Fruit fly (Drosophila melanogaster): ENCODE data around the gene CG31937.

The CG31937 gene

DNA sequence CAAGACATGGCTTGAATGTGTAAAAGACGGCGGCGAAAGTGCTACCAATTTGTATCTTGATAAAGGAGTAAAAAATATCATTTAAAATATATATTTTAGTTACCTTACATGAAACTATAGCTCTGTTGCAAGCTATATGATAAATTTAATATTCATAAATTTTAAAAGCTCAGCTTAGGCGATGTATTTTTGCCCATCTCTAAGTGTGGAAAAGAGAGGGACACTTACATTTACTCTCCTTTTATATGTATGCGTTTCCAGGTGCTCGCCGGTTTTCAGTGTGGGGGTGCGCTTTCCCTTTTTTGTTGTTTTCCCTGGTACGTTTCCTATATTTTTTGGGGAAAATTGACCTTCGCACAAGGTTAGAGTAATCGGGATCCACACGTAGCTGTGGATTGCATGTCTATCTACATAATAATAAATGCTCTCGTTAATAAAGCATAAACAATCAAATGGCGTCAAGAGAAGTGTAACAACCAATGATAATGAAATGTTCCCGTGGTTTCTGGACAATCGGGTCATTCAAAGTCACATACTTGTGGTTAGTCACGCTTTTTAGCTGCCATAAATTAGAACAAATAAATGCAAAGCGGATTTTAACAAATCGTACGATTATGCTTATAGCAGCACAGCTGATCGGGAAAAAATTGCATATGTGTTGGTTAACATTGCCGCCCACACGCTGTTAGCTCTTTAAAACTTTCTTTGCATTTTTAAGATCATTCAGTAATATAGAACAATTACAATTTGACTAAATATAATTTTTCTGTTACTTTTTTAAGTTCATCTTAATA is 1.7 kb upstream of the CG31937 start (continued):
- TF ChIP-seq CG10147 (GFP tag; optimal IDR thresholded peaks at IDR 0.05) (peak; percentile 99), Ravus (GFP tag; IDR thresholded peaks at IDR 0.05) (peak; percentile 74), CG11456 (GFP tag; IDR thresholded peaks at IDR 0.05) (peak; percentile 97), br (optimal IDR thresholded peaks at IDR 0.05) (no peak), dpn (GFP tag; optimal IDR thresholded peaks at IDR 0.05) (peak; percentile 79 to 98), CG2875 (GFP tag; optimal IDR thresholded peaks at IDR 0.05) (peak; percentile 96), CG11696 (GFP tag; IDR thresholded peaks at IDR 0.05) (peak; percentile 87), CG7271 (tag; optimal IDR thresholded peaks at IDR 0.05) (peak; percentile 67), CG7556 (GFP tag; optimal IDR thresholded peaks at IDR 0.05) (peak; percentile 99), CG12942 (GFP tag; optimal IDR thresholded peaks at IDR 0.05) (peak; percentile 93), HLH4C (GFP tag; IDR thresholded peaks at IDR 0.05; ENCODE audit: partially characterized antibody) (peak; percentile 89), Taf1 (GFP tag; IDR thresholded peaks at IDR 0.05) (peak; percentile 95), jing (GFP tag; optimal IDR thresholded peaks at IDR 0.05) (peak; percentile 90), E2f2 (GFP tag; IDR thresholded peaks at IDR 0.05) (peak; percentile 83), Hr78 (GFP tag; optimal IDR thresholded peaks at IDR 0.05) (peak in 1 of 2 experiments; percentile 94), Opbp (GFP tag; IDR thresholded peaks at IDR 0.05; ENCODE audit: partially characterized antibody) (peak; percentile 56; the same call in 2 of the 3 replicates), CG4617 (GFP tag; optimal IDR thresholded peaks at IDR 0.05; ENCODE audit: borderline replicate concordance) (peak; percentile 89), usp (GFP tag; optimal IDR thresholded peaks at IDR 0.05) (no peak), grau (tag; optimal IDR thresholded peaks at IDR 0.05) (peak; percentile 98), Myb (GFP tag; optimal IDR thresholded peaks at IDR 0.05) (peak; percentile 54), ash1 (GFP tag; optimal IDR thresholded peaks at IDR 0.05) (peak; percentile 36), Lim3 (GFP tag; IDR thresholded peaks at IDR 0.05) (peak; percentile 75), ken (GFP tag; IDR thresholded peaks at IDR 0.05) (peak; percentile 92; the same call in 2 of the 3 replicates), knrl (GFP tag; IDR thresholded peaks at IDR 0.05; ENCODE audit: partially characterized antibody) (peak; percentile 93), cas (GFP tag; IDR thresholded peaks at IDR 0.05) (peak; percentile 93), tin (GFP tag; optimal IDR thresholded peaks at IDR 0.05) (peak; percentile 97), toy (GFP tag; IDR thresholded peaks at IDR 0.05) (peak; percentile 93), Kr (GFP tag; optimal IDR thresholded peaks at IDR 0.05) (peak; percentile 81), tgo (GFP tag; IDR thresholded peaks at IDR 0.05) (peak; percentile 97), CG4360 (GFP tag; IDR thresholded peaks at IDR 0.05) (peak; percentile 66), cwo (GFP tag; optimal IDR thresholded peaks at IDR 0.05) (peak; percentile 95), Elba2 (GFP tag; optimal IDR thresholded peaks at IDR 0.05) (no peak), Rx (GFP tag; IDR thresholded peaks at IDR 0.05) (peak; percentile 92), NK7.1 (GFP tag; optimal IDR thresholded peaks at IDR 0.05) (peak; percentile 74), ac (GFP tag; optimal IDR thresholded peaks at IDR 0.05) (peak; percentile 83), wdn (GFP tag; IDR thresholded peaks at IDR 0.05) (peak; percentile 94), CG6791 (GFP tag; IDR thresholded peaks at IDR 0.05; ENCODE audit: partially characterized antibody) (peak; percentile 81), gsb-n (tag; optimal IDR thresholded peaks at IDR 0.05) (peak; percentile 97), nom (GFP tag; optimal IDR thresholded peaks at IDR 0.05) (peak; percentile 93), CG6654 (GFP tag; optimal IDR thresholded peaks at IDR 0.05) (peak; percentile 69), CG9817 (tag; optimal IDR thresholded peaks at IDR 0.05) (peak; percentile 99), sr (GFP tag; IDR thresholded peaks at IDR 0.05) (peak; percentile 62; the same call in 2 of the 3 replicates), CG14050 (GFP tag; IDR thresholded peaks at IDR 0.05) (peak; percentile 94), CG8281 (tag; optimal IDR thresholded peaks at IDR 0.05) (peak; percentile 83), CG33213 (GFP tag; optimal IDR thresholded peaks at IDR 0.05) (peak; percentile 52), gce (GFP tag; IDR thresholded peaks at IDR 0.05) (peak; percentile 85), CG9932 (GFP tag; IDR thresholded peaks at IDR 0.05) (peak; percentile 99), TFAM (GFP tag; optimal IDR thresholded peaks at IDR 0.05) (peak; percentile 34), CG16813 (GFP tag; IDR thresholded peaks at IDR 0.05; ENCODE audit: partially characterized antibody) (peak; percentile 91)

All from whole organism, embryonic.